Fruit fly (Drosophila melanogaster) whole organism, pupa: ENCODE measurements around the gene pps.

Experiments
- CG10348 ChIP-seq: fragments of 200-800 bp; sonication (Bioruptor generic); IDR thresholded peaks from 2 replicates; pipeline ENCODE4 v1.3.6; 2022; ENCODE audit warnings: missing biosample characterization, missing genetic modification characterization
- CG12605 ChIP-seq: fragments of 200-800 bp; sonication (Bioruptor generic); IDR thresholded peaks from 2 replicates; pipeline ENCODE4 v1.3.6; 2022; ENCODE audit warnings: missing biosample characterization, missing genetic modification characterization
- CG13204 ChIP-seq: fragments of 200-800 bp; sonication (Bioruptor generic); optimal IDR thresholded peaks from 2 replicates; lab custom pipeline; 2018; ENCODE audit warnings: missing biosample characterization, mild to moderate bottlenecking, missing genetic modification characterization, moderate library complexity
- CG15710 ChIP-seq: fragments of 200-800 bp; sonication (Bioruptor generic); optimal IDR thresholded peaks from 2 replicates; lab custom pipeline; 2018; ENCODE audit warnings: missing biosample characterization, mild to moderate bottlenecking, missing genetic modification characterization, moderate library complexity
- CG34367 ChIP-seq: fragments of 200-800 bp; sonication (Bioruptor generic); optimal IDR thresholded peaks from 2 replicates; lab custom pipeline; 2018; ENCODE audit warnings: missing biosample characterization, mild to moderate bottlenecking, missing genetic modification characterization
- CG4496 ChIP-seq: fragments of 200-800 bp; sonication (Bioruptor generic); IDR thresholded peaks from 3 replicates; pipeline ENCODE4 v1.3.6; 2022; ENCODE audit warnings: missing biosample characterization, missing genetic modification characterization
- CG9948 ChIP-seq: fragments of 200-800 bp; sonication (Bioruptor generic); optimal IDR thresholded peaks from 2 replicates; lab custom pipeline; 2018; ENCODE audit warnings: missing biosample characterization, mild to moderate bottlenecking, missing genetic modification characterization, moderate library complexity
- D1 ChIP-seq: fragments of 200-800 bp; sonication (Bioruptor generic); optimal IDR thresholded peaks from 2 replicates; lab custom pipeline; 2018; ENCODE audit warnings: missing biosample characterization, mild to moderate bottlenecking, missing genetic modification characterization, moderate library complexity
- EcR ChIP-seq: fragments of 200-800 bp; sonication (Bioruptor generic); optimal IDR thresholded peaks from 3 replicates; lab custom pipeline; 2019; ENCODE audit warnings: missing biosample characterization, missing genetic modification characterization, mild to moderate bottlenecking, moderate library complexity, missing genetic modification reagents
- Ets98B ChIP-seq: fragments of 200-800 bp; sonication (Bioruptor generic); IDR thresholded peaks from 2 replicates; pipeline ENCODE4 v1.3.6; 2022; ENCODE audit warnings: missing biosample characterization, missing genetic modification characterization
- Pif1B ChIP-seq: fragments of 200-800 bp; sonication (Bioruptor generic); optimal IDR thresholded peaks from 3 replicates; lab custom pipeline; 2016; ENCODE audit warnings: missing biosample characterization, missing genetic modification characterization
- fd96Ca ChIP-seq: fragments of 200-800 bp; sonication (Bioruptor generic); IDR thresholded peaks from 3 replicates; pipeline ENCODE4 v1.3.6; 2022; ENCODE audit warnings: missing biosample characterization, missing genetic modification characterization
- rn ChIP-seq: fragments of 200-800 bp; sonication (Bioruptor generic); IDR thresholded peaks from 2 replicates; pipeline ENCODE4 v1.3.6; 2022; ENCODE audit warnings: missing biosample characterization, missing genetic modification characterization

DNA sequence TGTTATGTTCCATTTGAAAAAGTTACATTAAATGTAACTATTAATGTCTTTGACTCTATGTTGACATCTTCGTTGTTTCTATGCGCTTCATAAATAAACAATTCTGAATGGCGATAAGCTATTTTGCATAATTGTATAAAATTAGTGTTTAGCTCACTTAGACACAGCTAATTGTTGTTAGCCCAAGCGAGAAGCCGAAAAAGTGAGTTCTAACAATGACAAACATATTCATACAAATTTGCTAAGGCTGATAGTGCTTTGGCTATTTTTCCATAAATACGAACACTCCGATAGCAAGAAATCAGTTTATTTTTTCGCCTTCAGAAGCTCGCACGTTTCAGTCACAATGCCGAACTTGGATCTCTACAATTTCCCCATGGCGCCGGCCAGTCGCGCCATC is 35.4 kb upstream of the pps start, which contains the start of gene GstD7:
- no peak for TF ChIP-seq CG12605
- TF ChIP-seq CG13204 (GFP tag; lab: Kevin White, UChicago), result no peak
- TF ChIP-seq Pif1B (GFP tag; lab: Kevin White, UChicago), result no peak
- no peak for TF ChIP-seq CG10348 (GFP tag; lab: Robert Waterston, UW)
- TF ChIP-seq EcR (GFP tag; lab: Kevin White, UChicago), result no peak
- no peak for TF ChIP-seq D1 (tag; lab: Kevin White, UChicago)
- no peak for TF ChIP-seq CG15710 (tag; lab: Kevin White, UChicago)
- no peak for TF ChIP-seq CG4496 (GFP tag; lab: Robert Waterston, UW)
- no peak for TF ChIP-seq CG34367 (tag; lab: Kevin White, UChicago)
- TF ChIP-seq rn (GFP tag; lab: Robert Waterston, UW), result no peak
- TF ChIP-seq CG9948, result no peak
- no peak for TF ChIP-seq fd96Ca (GFP tag; lab: Robert Waterston, UW)
- no peak for TF ChIP-seq Ets98B (GFP tag; lab: Robert Waterston, UW)
